Worm (Caenorhabditis elegans) whole organism, L1 larva: ENCODE results near the gene puf-5.
A peak's percentile ranks its signal among the peaks of the same experiment; 100 is the strongest.

Experiments
- C16A3.4 ChIP-seq: fragments of 150-350 bp; optimal IDR thresholded peaks from 2 replicates; lab custom pipeline; 2014; ENCODE audit warnings: missing biosample characterization, missing genetic modification characterization
- C34B4.2 ChIP-seq: sonication (generic microtip); optimal IDR thresholded peaks from 2 replicates; lab custom pipeline; 2017; ENCODE audit warnings: mild to moderate bottlenecking, missing genetic modification characterization, missing compliant biosample characterization
- F16B12.6 ChIP-seq: fragments of 150-350 bp; optimal IDR thresholded peaks from 2 replicates; lab custom pipeline; 2014; ENCODE audit warnings: missing biosample characterization, missing genetic modification characterization
- ama-1 ChIP-seq: fragments of 150-350 bp; optimal IDR thresholded peaks from 2 replicates; lab custom pipeline; 2014
- blmp-1 ChIP-seq: fragments of 150-350 bp; optimal IDR thresholded peaks from 2 replicates; lab custom pipeline; 2014; ENCODE audit warnings: missing biosample characterization, missing genetic modification characterization
- ceh-82 ChIP-seq, 3 experiments: fragments of 150-350 bp in 1 of 3; sonication (generic microtip) in 2 of 3; optimal IDR thresholded peaks; 2 replicates each; lab custom pipeline; 2014 to 2017; ENCODE audit warnings: missing biosample characterization in 3 of 3, missing genetic modification characterization in 3 of 3
- ces-1 ChIP-seq: fragments of 150-350 bp; optimal IDR thresholded peaks from 2 replicates; lab custom pipeline; 2014; ENCODE audit warnings: missing biosample characterization, missing genetic modification reagents, missing genetic modification characterization
- dpl-1 ChIP-seq, 3 experiments: fragments of 150-350 bp in 2 of 3; sonication (generic microtip) in 1 of 3; optimal IDR thresholded peaks; 2 replicates each; lab custom pipeline; 2014 to 2017; ENCODE audit warnings: missing biosample characterization in 3 of 3, missing genetic modification characterization in 3 of 3, missing genetic modification reagents in 3 of 3
- dsc-1 ChIP-seq: sonication (generic microtip); optimal IDR thresholded peaks from 2 replicates; lab custom pipeline; 2016; ENCODE audit warnings: mild to moderate bottlenecking, missing genetic modification characterization, missing compliant biosample characterization
- efl-1 ChIP-seq, 4 experiments: fragments of 150-350 bp; optimal IDR thresholded peaks in 3 of 4; peaks in 1 of 4; 1 replicate in 1 of 4; 2 replicates in 3 of 4; lab custom pipeline; 2014; ENCODE audit warnings: missing biosample characterization in 2 of 4, missing genetic modification characterization in 2 of 4, missing genetic modification reagents in 2 of 4
- egl-27 ChIP-seq, 2 experiments: fragments of 150-350 bp in 1 of 2; sonication (generic microtip); optimal IDR thresholded peaks; 3 replicates each; lab custom pipeline; 2017 to 2018; ENCODE audit warnings: missing biosample characterization in 2 of 2, missing genetic modification characterization in 2 of 2, missing genetic modification reagents in 2 of 2
- elt-3 ChIP-seq, 6 experiments: fragments of 150-350 bp in 1 of 6; sonication (generic microtip); optimal IDR thresholded peaks; 2 replicates each; lab custom pipeline; 2017 to 2018; ENCODE audit warnings: missing biosample characterization in 6 of 6, missing genetic modification characterization in 6 of 6, inconsistent platforms in 1 of 6
- fkh-4 ChIP-seq: sonication (generic microtip); optimal IDR thresholded peaks from 2 replicates; lab custom pipeline; 2016; ENCODE audit warnings: missing compliant biosample characterization, missing genetic modification characterization, borderline replicate concordance
- fkh-8 ChIP-seq: sonication (generic microtip); optimal IDR thresholded peaks from 2 replicates; lab custom pipeline; 2016; ENCODE audit warnings: mild to moderate bottlenecking, missing genetic modification characterization, missing compliant biosample characterization
- grh-1 ChIP-seq: fragments of 200-800 bp; sonication (Bioruptor generic); IDR thresholded peaks from 2 replicates; pipeline ENCODE4 v1.3.6; 2022; ENCODE audit warnings: missing genetic modification reagents, missing genetic modification characterization, missing compliant biosample characterization
- hlh-4 ChIP-seq: sonication (generic microtip); optimal IDR thresholded peaks from 2 replicates; lab custom pipeline; 2016; ENCODE audit warnings: mild to moderate bottlenecking, missing genetic modification characterization, missing compliant biosample characterization
- irx-1 ChIP-seq: sonication (generic microtip); optimal IDR thresholded peaks from 2 replicates; lab custom pipeline; 2016; ENCODE audit warnings: missing genetic modification characterization, missing compliant biosample characterization
- isw-1 ChIP-seq: fragments of 200-800 bp; sonication (Bioruptor generic); IDR thresholded peaks from 2 replicates; pipeline ENCODE4 v1.3.6; 2022; ENCODE audit warnings: missing genetic modification characterization, missing compliant biosample characterization
- lin-14 ChIP-seq: fragments of 200-800 bp; sonication (Bioruptor generic); optimal IDR thresholded peaks from 2 replicates; lab custom pipeline; 2018; ENCODE audit warnings: mild to moderate bottlenecking, missing genetic modification characterization, moderate library complexity, missing compliant biosample characterization
- lin-15B ChIP-seq: fragments of 150-350 bp; sonication (generic microtip); optimal IDR thresholded peaks from 3 replicates; lab custom pipeline; 2014; ENCODE audit warnings: missing biosample characterization, missing genetic modification characterization
- lir-3 ChIP-seq: sonication (generic microtip); optimal IDR thresholded peaks from 2 replicates; lab custom pipeline; 2016; ENCODE audit warnings: mild to moderate bottlenecking, missing genetic modification characterization, moderate library complexity, missing compliant biosample characterization; ENCODE audit not compliant: poor library complexity
- lsy-2 ChIP-seq, 2 experiments: fragments of 150-350 bp; optimal IDR thresholded peaks; 2 replicates each; lab custom pipeline; 2014; ENCODE audit warnings: missing biosample characterization in 2 of 2, missing genetic modification characterization in 2 of 2
- mef-2 ChIP-seq: fragments of 150-350 bp; optimal IDR thresholded peaks from 2 replicates; lab custom pipeline; 2014; ENCODE audit warnings: missing biosample characterization, missing genetic modification characterization
- mep-1 ChIP-seq: fragments of 150-350 bp; optimal IDR thresholded peaks from 2 replicates; lab custom pipeline; 2014; ENCODE audit warnings: missing biosample characterization, missing genetic modification characterization
- nhr-11 ChIP-seq: fragments of 150-350 bp; optimal IDR thresholded peaks from 2 replicates; lab custom pipeline; 2014; ENCODE audit warnings: missing biosample characterization, missing genetic modification characterization
- nhr-28 ChIP-seq: fragments of 150-350 bp; optimal IDR thresholded peaks from 2 replicates; lab custom pipeline; 2014; ENCODE audit warnings: missing biosample characterization, missing genetic modification characterization
- nhr-47 ChIP-seq: sonication (generic microtip); optimal IDR thresholded peaks from 2 replicates; lab custom pipeline; 2016; ENCODE audit warnings: mild to moderate bottlenecking, missing genetic modification characterization, moderate library complexity, missing compliant biosample characterization
- nhr-76 ChIP-seq: sonication (generic microtip); optimal IDR thresholded peaks from 2 replicates; lab custom pipeline; 2017; ENCODE audit warnings: missing biosample characterization, missing genetic modification characterization
- nhr-77 ChIP-seq: fragments of 150-350 bp; optimal IDR thresholded peaks from 2 replicates; lab custom pipeline; 2014; ENCODE audit warnings: missing biosample characterization, missing genetic modification characterization
- nhr-84 ChIP-seq: sonication (generic microtip); optimal IDR thresholded peaks from 2 replicates; lab custom pipeline; 2017; ENCODE audit warnings: missing biosample characterization, missing genetic modification characterization
- nhr-85 ChIP-seq: sonication (generic microtip); peaks from one replicate; lab custom pipeline; 2016; ENCODE audit warnings: missing genetic modification characterization, inconsistent platforms, missing compliant biosample characterization
- pag-3 ChIP-seq: sonication (generic microtip); optimal IDR thresholded peaks from 2 replicates; lab custom pipeline; 2017; ENCODE audit warnings: missing genetic modification characterization, mild to moderate bottlenecking, missing compliant biosample characterization, antibody characterized with exemption, borderline replicate concordance; ENCODE audit not compliant: insufficient read depth
- pax-3 ChIP-seq: fragments of 200-800 bp; sonication (Bioruptor generic); optimal IDR thresholded peaks from 2 replicates; lab custom pipeline; 2018; ENCODE audit warnings: mild to moderate bottlenecking, missing genetic modification characterization, moderate library complexity, missing compliant biosample characterization
- rnt-1 ChIP-seq: sonication (generic microtip); optimal IDR thresholded peaks from 2 replicates; lab custom pipeline; 2016; ENCODE audit warnings: mild to moderate bottlenecking, missing genetic modification characterization, moderate library complexity, missing compliant biosample characterization
- skn-1 ChIP-seq: fragments of 150-350 bp; optimal IDR thresholded peaks from 2 replicates; lab custom pipeline; 2014; ENCODE audit warnings: missing biosample characterization, missing genetic modification characterization
- snpc-4 ChIP-seq: fragments of 150-350 bp; optimal IDR thresholded peaks from 2 replicates; lab custom pipeline; 2014; ENCODE audit warnings: missing biosample characterization, missing genetic modification characterization
- snu-23 ChIP-seq: sonication (generic microtip); optimal IDR thresholded peaks from 2 replicates; lab custom pipeline; 2016; ENCODE audit warnings: missing genetic modification characterization, missing compliant biosample characterization
- sptf-1 ChIP-seq: fragments of 150-350 bp; optimal IDR thresholded peaks from 2 replicates; lab custom pipeline; 2014; ENCODE audit warnings: missing biosample characterization, missing genetic modification characterization
- sup-37 ChIP-seq: fragments of 200-800 bp; sonication (Bioruptor generic); optimal IDR thresholded peaks from 2 replicates; lab custom pipeline; 2018; ENCODE audit warnings: mild to moderate bottlenecking, missing genetic modification characterization, missing compliant biosample characterization
- tbx-2 ChIP-seq: sonication (generic microtip); optimal IDR thresholded peaks from 2 replicates; lab custom pipeline; 2016; ENCODE audit warnings: missing genetic modification characterization, missing compliant biosample characterization
- tlp-1 ChIP-seq: fragments of 150-350 bp; optimal IDR thresholded peaks from 2 replicates; lab custom pipeline; 2014; ENCODE audit warnings: missing biosample characterization, missing genetic modification characterization
- unc-130 ChIP-seq: fragments of 150-350 bp; optimal IDR thresholded peaks from 2 replicates; lab custom pipeline; 2017; ENCODE audit warnings: missing biosample characterization, missing genetic modification characterization, inconsistent platforms
- unc-98 ChIP-seq: fragments of 200-800 bp; sonication (Bioruptor generic); IDR thresholded peaks from 2 replicates; pipeline ENCODE4 v1.3.6; 2022; ENCODE audit warnings: missing genetic modification characterization, missing compliant biosample characterization
- vab-15 ChIP-seq: sonication (generic microtip); optimal IDR thresholded peaks from 2 replicates; lab custom pipeline; 2017; ENCODE audit warnings: missing genotype, mild to moderate bottlenecking, missing genetic modification characterization, missing compliant biosample characterization
- zag-1 ChIP-seq: fragments of 150-350 bp; optimal IDR thresholded peaks from 2 replicates; lab custom pipeline; 2014; ENCODE audit warnings: missing biosample characterization, missing genetic modification characterization
- zip-4 ChIP-seq: fragments of 200-800 bp; sonication (Bioruptor generic); optimal IDR thresholded peaks from 2 replicates; lab custom pipeline; 2018; ENCODE audit warnings: mild to moderate bottlenecking, missing genetic modification characterization, moderate library complexity, missing compliant biosample characterization
- ztf-11 ChIP-seq, 2 experiments: sonication (generic microtip); optimal IDR thresholded peaks; 2 replicates each; lab custom pipeline; 2016 to 2017; ENCODE audit warnings: missing genetic modification characterization in 2 of 2, missing biosample characterization in 1 of 2, missing compliant biosample characterization in 1 of 2

Gene puf-5

ce11 chrII:8577509-8578099 is 2.3 kb downstream of the puf-5 start, which contains the start of gene F54C9.9 (continued):
- TF ChIP-seq hlh-4 (tag; lab: Kevin White, UChicago), result no peak
- no peak for TF ChIP-seq unc-130 (tag; lab: Kevin White, UChicago)
- no peak for TF ChIP-seq zag-1 (tag; lab: Kevin White, UChicago)
- no peak for TF ChIP-seq nhr-85 (tag; lab: Kevin White, UChicago)
- no peak for TF ChIP-seq nhr-84 (tag; lab: Kevin White, UChicago)
- no peak for TF ChIP-seq vab-15 (tag; lab: Kevin White, UChicago)
- TF ChIP-seq pax-3, result no peak
- TF ChIP-seq ama-1, result no peak
- no peak for TF ChIP-seq unc-98 (GFP tag; lab: Robert Waterston, UW)
- no peak for TF ChIP-seq sup-37 (GFP tag; lab: Kevin White, UChicago)
- no peak for TF ChIP-seq grh-1 (GFP tag; lab: Robert Waterston, UW)
- no peak for TF ChIP-seq nhr-11 (tag; lab: Kevin White, UChicago)
- no peak for TF ChIP-seq ces-1 (GFP tag; lab: Kevin White, UChicago)
- TF ChIP-seq lin-15B (tag; lab: Kevin White, UChicago), result no peak
- TF ChIP-seq lin-14 (GFP tag; lab: Kevin White, UChicago), result peak; percentile 30
- TF ChIP-seq efl-1 (optimal IDR thresholded peaks at IDR 0.05; lab: Kevin White, UChicago), result peak; percentile 7 to 32
- TF ChIP-seq efl-1 (GFP tag; optimal IDR thresholded peaks at IDR 0.05 in 1 of 2; lab: Kevin White, UChicago), result peak; percentile 29 to 87
- no peak for TF ChIP-seq nhr-47
- TF ChIP-seq lsy-2 (tag; optimal IDR thresholded peaks at IDR 0.05; lab: Kevin White, UChicago), result peak in 1 of 2 experiments; percentile 66
- TF ChIP-seq rnt-1 (tag; lab: Kevin White, UChicago), result no peak
- TF ChIP-seq dpl-1 (GFP tag; optimal IDR thresholded peaks at IDR 0.05; lab: Kevin White, UChicago), result peak; percentile 21 to 44 (median 26)
- peak; percentile 33 for TF ChIP-seq C16A3.4 (tag; lab: Kevin White, UChicago)
- TF ChIP-seq tlp-1 (tag; lab: Kevin White, UChicago), result no peak
- TF ChIP-seq fkh-8 (tag; lab: Kevin White, UChicago), result no peak
- no peak for TF ChIP-seq egl-27 (tag; optimal IDR thresholded peaks at IDR 0.05; lab: Kevin White, UChicago)
- no peak for TF ChIP-seq fkh-4 (tag; lab: Kevin White, UChicago)
- no peak for TF ChIP-seq mep-1 (tag; lab: Kevin White, UChicago)
- no peak for TF ChIP-seq ztf-11 (tag; optimal IDR thresholded peaks at IDR 0.05; lab: Kevin White, UChicago)
- TF ChIP-seq F16B12.6 (tag; lab: Kevin White, UChicago), result peak; percentile 1
- TF ChIP-seq nhr-77 (tag; lab: Kevin White, UChicago), result no peak
- TF ChIP-seq dsc-1, result no peak
- TF ChIP-seq blmp-1 (tag; lab: Kevin White, UChicago), result peak; percentile 49

DNA sequence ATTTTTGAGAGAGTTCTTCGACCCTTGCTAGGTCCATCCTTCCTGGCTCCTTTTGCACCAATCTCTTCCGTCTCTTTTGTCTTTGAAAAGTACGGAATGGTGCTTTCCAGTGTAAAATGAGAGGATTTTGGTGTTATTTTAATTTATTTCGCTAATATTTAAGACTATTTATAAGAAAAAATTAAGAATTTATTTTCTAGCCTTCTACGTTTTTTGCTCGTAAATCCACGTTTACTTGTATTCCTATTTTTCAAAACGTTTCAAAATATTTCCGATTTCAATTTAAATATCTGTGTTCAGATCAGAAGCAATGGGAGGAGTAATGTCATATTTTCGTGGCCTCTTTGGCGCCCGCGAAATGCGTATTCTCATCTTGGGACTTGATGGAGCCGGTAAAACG is 6.4 kb downstream of the puf-5 start, which contains the start of gene arl-1:
TSS of gene arl-1 (plus strand) at position 301 of the 400 bp plus-strand sequence.
- TF ChIP-seq zip-4 (GFP tag; lab: Kevin White, UChicago) (no peak), nhr-28 (tag; lab: Kevin White, UChicago) (no peak), snpc-4 (tag; lab: Kevin White, UChicago) (no peak), irx-1 (tag; lab: Kevin White, UChicago) (no peak), nhr-77 (tag; lab: Kevin White, UChicago) (no peak), grh-1 (GFP tag; lab: Robert Waterston, UW) (no peak), C16A3.4 (tag; lab: Kevin White, UChicago) (no peak), skn-1 (no peak), nhr-47 (no peak), tlp-1 (tag; lab: Kevin White, UChicago) (no peak), fkh-8 (tag; lab: Kevin White, UChicago) (no peak)

DNA sequence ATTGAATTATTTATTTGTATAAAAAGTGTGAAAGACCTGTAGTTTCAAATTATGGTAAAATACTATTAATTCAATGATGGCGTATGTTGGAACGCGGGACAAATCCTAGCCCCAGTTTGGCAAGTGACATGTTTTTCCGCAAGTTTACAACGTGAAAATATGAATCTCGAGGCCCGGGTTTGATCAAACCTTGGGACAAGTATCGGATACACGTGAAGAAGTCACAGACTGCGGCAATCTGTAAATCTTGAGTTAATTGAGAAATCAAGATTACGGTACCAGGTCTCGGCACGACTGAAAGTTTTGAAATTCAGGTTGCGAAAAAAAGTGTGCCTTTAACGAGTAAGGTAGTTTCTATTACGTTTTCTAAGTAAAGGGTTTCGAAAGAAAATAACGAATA is 7.7 kb downstream of the puf-5 start:
- TF ChIP-seq nhr-47 (no peak), zag-1 (tag; lab: Kevin White, UChicago) (no peak), mef-2 (no peak), fkh-8 (tag; lab: Kevin White, UChicago) (no peak), sptf-1 (tag; lab: Kevin White, UChicago) (no peak), C34B4.2 (no peak), snu-23 (GFP tag; lab: Kevin White, UChicago) (no peak), tlp-1 (tag; lab: Kevin White, UChicago) (no peak), dsc-1 (no peak), elt-3 (tag; optimal IDR thresholded peaks at IDR 0.05; lab: Kevin White, UChicago) (no peak), snpc-4 (tag; lab: Kevin White, UChicago) (no peak), pag-3 (tag; lab: Kevin White, UChicago) (no peak), lir-3 (tag; lab: Kevin White, UChicago) (no peak), tbx-2 (no peak), mep-1 (tag; lab: Kevin White, UChicago) (no peak), ceh-82 (tag; optimal IDR thresholded peaks at IDR 0.05; lab: Kevin White, UChicago) (no peak), nhr-76 (tag; lab: Kevin White, UChicago) (no peak), nhr-85 (tag; lab: Kevin White, UChicago) (no peak), isw-1 (GFP tag; lab: Robert Waterston, UW) (no peak)
